Worm (Caenorhabditis elegans) whole organism, midembryonic: ENCODE measurements around the gene rpi-2.

Experiments used
- T22C8.4 ChIP-seq: fragments of 200-800 bp; sonication (Bioruptor generic); IDR thresholded peaks from 2 replicates; pipeline ENCODE4 v1.3.6; 2022; ENCODE audit warnings: missing genetic modification characterization, missing compliant biosample characterization
- flt-1 ChIP-seq: fragments of 200-800 bp; sonication (Bioruptor generic); IDR thresholded peaks from 2 replicates; pipeline ENCODE4 v1.3.6; 2022; ENCODE audit warnings: missing genetic modification characterization, missing compliant biosample characterization
- klf-2 ChIP-seq: fragments of 200-800 bp; sonication (Bioruptor generic); conservative IDR thresholded peaks from 2 replicates; pipeline ENCODE4 v1.3.6; 2022; ENCODE audit warnings: missing genetic modification reagents, missing genetic modification characterization, missing compliant biosample characterization

DNA sequence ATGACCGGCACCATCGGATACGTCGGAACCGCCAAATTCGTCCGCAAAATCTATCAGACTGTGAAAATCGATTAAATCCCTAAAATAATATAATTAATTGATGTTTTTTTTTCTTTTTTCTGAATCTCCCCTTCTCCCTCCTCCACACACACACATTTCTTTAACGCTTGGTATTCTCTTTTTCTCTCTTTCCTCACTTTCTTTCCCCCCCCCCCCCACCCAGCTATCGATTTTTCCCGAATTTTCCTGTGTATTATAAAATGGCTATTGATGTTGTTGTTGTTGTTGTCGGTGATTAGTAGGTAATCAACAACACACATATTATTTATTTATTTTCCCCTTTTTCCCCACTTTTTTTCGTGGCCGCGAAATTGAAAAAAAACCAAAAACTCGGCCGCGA is 40.2 kb downstream of the rpi-2 start:
- TF ChIP-seq klf-2 (GFP tag; lab: Robert Waterston, UW) (no peak), T22C8.4 (GFP tag; lab: Robert Waterston, UW) (peak; percentile 64), flt-1 (no peak)
